Worm (Caenorhabditis elegans) whole organism, late embryonic: ENCODE results near the gene nas-16.

Source experiments
- ama-1 ChIP-seq: fragments of 150-350 bp; optimal IDR thresholded peaks from 2 replicates; lab custom pipeline; 2014
- dve-1 ChIP-seq: sonication (generic microtip); optimal IDR thresholded peaks from 2 replicates; lab custom pipeline; 2017; ENCODE audit warnings: antibody characterized with exemption, mild to moderate bottlenecking, missing genetic modification characterization, missing compliant biosample characterization
- ets-4 ChIP-seq: sonication (generic microtip); optimal IDR thresholded peaks from 2 replicates; lab custom pipeline; 2016; ENCODE audit warnings: missing genetic modification characterization, missing compliant biosample characterization
- fkh-6 ChIP-seq: sonication (generic microtip); optimal IDR thresholded peaks from 2 replicates; lab custom pipeline; 2016; ENCODE audit warnings: missing genetic modification characterization, missing compliant biosample characterization
- hlh-13 ChIP-seq: fragments of 200-800 bp; sonication (Bioruptor generic); optimal IDR thresholded peaks from 2 replicates; lab custom pipeline; 2018; ENCODE audit warnings: mild to moderate bottlenecking, missing genetic modification characterization, missing compliant biosample characterization
- lin-11 ChIP-seq: fragments of 200-800 bp; sonication (Bioruptor generic); optimal IDR thresholded peaks from 2 replicates; lab custom pipeline; 2018; ENCODE audit warnings: mild to moderate bottlenecking, missing genetic modification characterization, missing compliant biosample characterization
- pha-4 ChIP-seq: fragments of 150-350 bp; optimal IDR thresholded peaks from 2 replicates; lab custom pipeline; 2018; ENCODE audit warnings: missing biosample characterization, missing genetic modification reagents, missing genetic modification characterization

ce11 chrV:11421605-11422004 lies 29.5 kb downstream of the nas-16 start, which contains the start of gene des-2:
- no peak for TF ChIP-seq lin-11 (tag; lab: Kevin White, UChicago)
- TF ChIP-seq hlh-13 (GFP tag; lab: Kevin White, UChicago), result no peak
- no peak for TF ChIP-seq ama-1 (lab: Kevin White, UChicago)
- TF ChIP-seq dve-1, result no peak
- no peak for TF ChIP-seq pha-4 (tag; lab: Kevin White, UChicago)
- TF ChIP-seq ets-4 (tag; lab: Kevin White, UChicago), result no peak
- no peak for TF ChIP-seq fkh-6 (tag; lab: Kevin White, UChicago)
